Fruit fly (Drosophila melanogaster) Kc167 (cell line): ENCODE results near the gene msd5.

Source experiments
- Myc ChIP-seq: fragments of >200 bp; optimal IDR thresholded peaks from 2 replicates; lab custom pipeline; 2017; ENCODE audit warnings: missing external identifiers
- Sin3A ChIP-seq: fragments of >200 bp; optimal IDR thresholded peaks from 2 replicates; lab custom pipeline; 2018; ENCODE audit warnings: missing external identifiers
- h ChIP-seq: fragments of >200 bp; optimal IDR thresholded peaks from 3 replicates; lab custom pipeline; 2018; ENCODE audit warnings: missing external identifiers
- psq ChIP-seq: fragments of >200 bp; optimal IDR thresholded peaks from 2 replicates; lab custom pipeline; 2017; ENCODE audit warnings: missing external identifiers
- ttk ChIP-seq: sonication (Bioruptor generic); optimal IDR thresholded peaks from 2 replicates; lab custom pipeline; 2017; ENCODE audit warnings: missing external identifiers

DNA sequence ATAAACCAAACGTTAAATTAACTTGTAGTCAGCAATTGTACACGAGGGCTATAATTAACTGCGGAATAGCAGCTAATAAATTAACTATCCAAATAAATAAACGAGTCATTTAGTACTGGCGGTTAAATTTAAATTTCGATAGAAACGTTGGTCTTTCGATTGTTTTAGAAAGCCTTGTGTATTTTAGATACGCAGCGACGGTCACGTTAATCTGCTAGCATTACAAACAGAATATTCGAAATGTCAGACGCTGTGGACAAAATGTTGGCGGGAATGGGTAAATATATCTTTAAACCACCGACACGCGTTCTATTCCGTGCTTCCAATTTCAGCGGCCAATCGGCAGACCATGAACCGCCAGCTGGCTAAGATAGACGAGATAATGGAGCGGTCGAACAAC, 1.4 kb downstream of the msd5 start, which contains the start of gene msd1:
- TF ChIP-seq Sin3A (no peak), h (lab: Kevin White, UChicago) (no peak), psq (lab: Kevin White, UChicago) (no peak), Myc (lab: Kevin White, UChicago) (no peak), ttk (no peak)
